Fruit fly (Drosophila melanogaster): Measurements from ENCODE around the gene CG3061.

CG3061 gene

dm6 chr3R:14007550-14007949 is 24.6 kb upstream of the CG3061 start (continued):
- TF ChIP-seq CG14050 (GFP tag; IDR thresholded peaks at IDR 0.05) (no peak), Sox100B (GFP tag; optimal IDR thresholded peaks at IDR 0.05) (peak; percentile 25), row (GFP tag; IDR thresholded peaks at IDR 0.05) (peak; percentile 38; the same call in 1 of the 3 replicates), sc (optimal IDR thresholded peaks at IDR 0.05) (no peak), sc (GFP tag; optimal IDR thresholded peaks at IDR 0.05) (no peak), Ptx1 (GFP tag; IDR thresholded peaks at IDR 0.05) (peak; percentile 36; the same call in 1 of the 2 replicates), Dll (GFP tag; IDR thresholded peaks at IDR 0.05; ENCODE audit: partially characterized antibody) (no peak), CG30020 (tag; optimal IDR thresholded peaks at IDR 0.05) (no peak), YL-1 (GFP tag; optimal IDR thresholded peaks at IDR 0.05) (no peak), Xrp1 (GFP tag; IDR thresholded peaks at IDR 0.05) (peak; percentile 59), vvl (GFP tag; IDR thresholded peaks at IDR 0.05) (peak; percentile 32; the same call in 1 of the 2 replicates), hkb (optimal IDR thresholded peaks at IDR 0.05) (no peak), hkb (GFP tag; IDR thresholded peaks at IDR 0.05) (peak; percentile 41), gsb-n (tag; optimal IDR thresholded peaks at IDR 0.05) (peak; percentile 25), Atf3 (GFP tag; optimal IDR thresholded peaks at IDR 0.05) (no peak), ac (GFP tag; optimal IDR thresholded peaks at IDR 0.05) (no peak), Six4 (GFP tag; optimal IDR thresholded peaks at IDR 0.05) (peak; percentile 21), nerfin-2 (GFP tag; IDR thresholded peaks at IDR 0.05; ENCODE audit: partially characterized antibody) (no peak), CrebB (tag; optimal IDR thresholded peaks at IDR 0.05) (no peak), ase (GFP tag; IDR thresholded peaks at IDR 0.05) (no peak), sens-2 (GFP tag; IDR thresholded peaks at IDR 0.05) (no peak), ab (GFP tag; optimal IDR thresholded peaks at IDR 0.05) (no peak), Ets97D (GFP tag; optimal IDR thresholded peaks at IDR 0.05) (no peak), CG8290 (GFP tag; optimal IDR thresholded peaks at IDR 0.05) (no peak), CG8290 (tag; optimal IDR thresholded peaks at IDR 0.05) (no peak), dmrt11E (tag; optimal IDR thresholded peaks at IDR 0.05) (peak; percentile 31), gt (GFP tag; IDR thresholded peaks at IDR 0.05) (no peak), H2.0 (GFP tag; IDR thresholded peaks at IDR 0.05) (no peak), gem (tag; optimal IDR thresholded peaks at IDR 0.05) (peak; percentile 48), Gug (GFP tag; IDR thresholded peaks at IDR 0.05) (no peak), CG7556 (GFP tag; optimal IDR thresholded peaks at IDR 0.05) (peak; percentile 2), Dbx (GFP tag; IDR thresholded peaks at IDR 0.05) (no peak), nerfin-1 (tag; optimal IDR thresholded peaks at IDR 0.05) (no peak), CG10979 (tag; optimal IDR thresholded peaks at IDR 0.05) (peak; percentile 67), prd (optimal IDR thresholded peaks at IDR 0.05) (no peak), prd (GFP tag; IDR thresholded peaks at IDR 0.05) (peak; percentile 48; the same call in 1 of the 3 replicates), lab (GFP tag; optimal IDR thresholded peaks at IDR 0.05) (peak; percentile 28), dmrt99B (tag; optimal IDR thresholded peaks at IDR 0.05) (peak; percentile 24), CG7839 (tag; optimal IDR thresholded peaks at IDR 0.05) (peak; percentile 3), CG9609 (GFP tag; optimal IDR thresholded peaks at IDR 0.05) (no peak), schlank (tag; optimal IDR thresholded peaks at IDR 0.05) (no peak), CG8924 (tag; optimal IDR thresholded peaks at IDR 0.05) (peak; percentile 3), CG14710 (tag; optimal IDR thresholded peaks at IDR 0.05) (peak; percentile 54), zfh2 (GFP tag; optimal IDR thresholded peaks at IDR 0.05) (no peak)

dm6 chr3R:14008854-14009253 is 23.3 kb upstream of the CG3061 start:
- TF ChIP-seq lab (GFP tag; optimal IDR thresholded peaks at IDR 0.05) (peak; percentile 39), CG10274 (GFP tag; optimal IDR thresholded peaks at IDR 0.05) (no peak), gsb (GFP tag; IDR thresholded peaks at IDR 0.05) (no peak), chif (GFP tag; optimal IDR thresholded peaks at IDR 0.05) (peak; percentile 20 to 56), fd3F (GFP tag; optimal IDR thresholded peaks at IDR 0.05) (no peak), Nf-YA (GFP tag; IDR thresholded peaks at IDR 0.05) (no peak), Oli (tag; optimal IDR thresholded peaks at IDR 0.05) (peak; percentile 19), ac (GFP tag; optimal IDR thresholded peaks at IDR 0.05) (no peak), tx (GFP tag; optimal IDR thresholded peaks at IDR 0.05) (no peak), p53 (GFP tag; optimal IDR thresholded peaks at IDR 0.05) (no peak), CG6683 (GFP tag; optimal IDR thresholded peaks at IDR 0.05) (no peak), lilli (GFP tag; optimal IDR thresholded peaks at IDR 0.05) (peak; percentile 0), gsb-n (tag; optimal IDR thresholded peaks at IDR 0.05) (peak; percentile 3), CG1233 (GFP tag; optimal IDR thresholded peaks at IDR 0.05) (peak; percentile 36)
